Worm (Caenorhabditis elegans) whole organism, mixed stage, embryonic: ENCODE measurements around the gene R08A2.7.

Source experiments
- ces-1 ChIP-seq: fragments of 150-350 bp; optimal IDR thresholded peaks from 2 replicates; lab custom pipeline; 2014; ENCODE audit warnings: missing biosample characterization, missing genetic modification reagents, missing genetic modification characterization
- cnd-1 ChIP-seq: fragments of 200-800 bp; sonication (Bioruptor generic); optimal IDR thresholded peaks from 2 replicates; lab custom pipeline; 2018; ENCODE audit warnings: mild to moderate bottlenecking, missing genetic modification characterization, missing compliant biosample characterization
- elt-3 ChIP-seq: fragments of 150-350 bp; optimal IDR thresholded peaks from 2 replicates; lab custom pipeline; 2014; ENCODE audit warnings: missing biosample characterization, missing genetic modification characterization
- lin-13 ChIP-seq: fragments of 150-350 bp; optimal IDR thresholded peaks from 2 replicates; lab custom pipeline; 2014; ENCODE audit warnings: missing biosample characterization, missing genetic modification characterization
- lsy-2 ChIP-seq: fragments of 150-350 bp; optimal IDR thresholded peaks from 2 replicates; lab custom pipeline; 2014; ENCODE audit warnings: missing biosample characterization, missing genetic modification characterization
- mab-5 ChIP-seq: fragments of 150-350 bp; optimal IDR thresholded peaks from 2 replicates; lab custom pipeline; 2014; ENCODE audit warnings: missing biosample characterization, missing genetic modification characterization
- nhr-12 ChIP-seq: fragments of 150-350 bp; optimal IDR thresholded peaks from 2 replicates; lab custom pipeline; 2014; ENCODE audit warnings: missing biosample characterization, missing genetic modification characterization
- nhr-28 ChIP-seq: fragments of 150-350 bp; optimal IDR thresholded peaks from 2 replicates; lab custom pipeline; 2014; ENCODE audit warnings: missing biosample characterization, missing genetic modification characterization
- nhr-76 ChIP-seq: sonication (generic microtip); optimal IDR thresholded peaks from 2 replicates; lab custom pipeline; 2017; ENCODE audit warnings: missing biosample characterization, missing genetic modification characterization
- snpc-4 ChIP-seq: fragments of 150-350 bp; optimal IDR thresholded peaks from 2 replicates; lab custom pipeline; 2014; ENCODE audit warnings: missing biosample characterization, missing genetic modification characterization
- sptf-1 ChIP-seq: sonication (generic microtip); optimal IDR thresholded peaks from 2 replicates; lab custom pipeline; 2017; ENCODE audit warnings: mild to moderate bottlenecking, missing genetic modification characterization, moderate library complexity, missing compliant biosample characterization
- unc-39 ChIP-seq: fragments of 150-350 bp; optimal IDR thresholded peaks from 2 replicates; lab custom pipeline; 2014; ENCODE audit warnings: missing biosample characterization, missing genetic modification characterization
- unc-62 ChIP-seq: fragments of 150-350 bp; optimal IDR thresholded peaks from 2 replicates; lab custom pipeline; 2014; ENCODE audit warnings: missing biosample characterization, missing genetic modification reagents, missing genetic modification characterization

- TF ChIP-seq nhr-76 (tag; lab: Kevin White, UChicago) (no peak), unc-62 (no peak), elt-3 (tag; lab: Kevin White, UChicago) (no peak), nhr-28 (no peak), lsy-2 (tag; lab: Kevin White, UChicago) (no peak), unc-39 (no peak), ces-1 (GFP tag; lab: Kevin White, UChicago) (no peak), nhr-12 (tag; lab: Kevin White, UChicago) (no peak), sptf-1 (no peak), cnd-1 (no peak), lin-13 (no peak), snpc-4 (tag; lab: Kevin White, UChicago) (no peak), mab-5 (tag; lab: Kevin White, UChicago) (no peak)
These were observed 13.7 kb downstream of the R08A2.7 start, which contains the start of gene Y50E8A.5 for ce11 chrV:14736851-14737250.
